Worm (Caenorhabditis elegans) whole organism, midembryonic: ENCODE results near the gene F19C6.3.

ENCODE experiments used
- flt-1 ChIP-seq: fragments of 200-800 bp; sonication (Bioruptor generic); IDR thresholded peaks from 2 replicates; pipeline ENCODE4 v1.3.6; 2022; ENCODE audit warnings: missing genetic modification characterization, missing compliant biosample characterization
- med-1 ChIP-seq: sonication (generic microtip); optimal IDR thresholded peaks from 2 replicates; lab custom pipeline; 2017; ENCODE audit warnings: missing genetic modification characterization, mild to moderate bottlenecking, missing compliant biosample characterization, antibody characterized with exemption, missing genetic modification reagents; ENCODE audit not compliant: insufficient read depth
- ref-1 ChIP-seq: fragments of 200-800 bp; sonication (Bioruptor generic); conservative IDR thresholded peaks from 2 replicates; pipeline ENCODE4 v1.3.6; 2022; ENCODE audit warnings: missing genetic modification reagents, missing genetic modification characterization, missing compliant biosample characterization
- ztf-23 ChIP-seq: fragments of 200-800 bp; sonication (Bioruptor generic); IDR thresholded peaks from 2 replicates; pipeline ENCODE4 v1.3.6; 2022; ENCODE audit warnings: missing genetic modification reagents, missing genetic modification characterization, missing compliant biosample characterization
- ztf-29 ChIP-seq: fragments of 200-800 bp; sonication (Bioruptor generic); IDR thresholded peaks from 2 replicates; pipeline ENCODE4 v1.3.6; 2022; ENCODE audit warnings: missing genetic modification reagents, missing genetic modification characterization, missing compliant biosample characterization

DNA sequence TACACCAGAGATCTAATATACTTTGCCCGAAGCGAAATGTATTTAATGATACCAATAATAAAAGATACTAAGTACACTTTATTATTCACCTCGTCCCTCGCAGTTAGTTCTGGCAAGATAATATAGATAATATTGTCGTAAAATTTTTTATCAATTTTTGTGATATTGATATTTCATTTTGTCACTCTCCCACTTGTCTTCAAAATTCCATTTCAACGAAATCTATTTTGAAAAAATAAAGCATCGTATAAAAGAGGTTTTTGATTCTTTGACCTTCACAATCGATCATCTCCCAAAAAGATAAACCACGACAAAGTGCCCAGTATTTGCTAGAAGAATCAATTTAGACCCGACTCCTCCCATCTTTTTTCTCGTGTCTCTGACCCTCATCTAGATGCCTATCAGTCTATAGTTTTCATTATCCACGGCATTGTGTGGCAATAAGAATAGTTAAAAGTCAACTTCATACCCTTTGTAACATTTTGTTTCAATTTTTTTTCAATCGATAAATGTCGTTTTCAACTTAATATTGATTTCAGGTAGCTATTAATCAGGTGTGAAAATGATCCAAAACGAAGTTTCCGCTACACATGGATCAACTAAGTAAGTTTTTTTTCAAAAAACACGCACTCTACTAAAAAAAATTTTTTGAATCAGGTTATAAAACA, 45.3 kb upstream of the F19C6.3 start, which contains the start of gene cbs-1:
- TF ChIP-seq ztf-29 (GFP tag; lab: Robert Waterston, UW) (no peak), med-1 (GFP tag; lab: Kevin White, UChicago) (no peak), ztf-23 (GFP tag; lab: Robert Waterston, UW) (no peak), ref-1 (GFP tag; lab: Robert Waterston, UW) (no peak), flt-1 (no peak)
